Fruit fly (Drosophila melanogaster) S2 (cell line): ENCODE data around the gene CG34244.

Source experiments
- CG8478 ChIP-seq: fragments of >200 bp; optimal IDR thresholded peaks from 2 replicates; lab custom pipeline; 2018
- CTCF ChIP-seq, 2 experiments: fragments of >200 bp; optimal IDR thresholded peaks; 2 replicates each; lab custom pipeline; 2018

dm6 chr3L:14195714-14196113, 40.0 kb downstream of the CG34244 start:
- no peak for TF ChIP-seq CTCF (optimal IDR thresholded peaks at IDR 0.05; lab: Kevin White, UChicago)
- TF ChIP-seq CG8478, result no peak
